Worm (Caenorhabditis elegans): Measurements from ENCODE around the gene K02F6.3.

- TF ChIP-seq dmd-4 (tag; optimal IDR thresholded peaks at IDR 0.05), result no peak
- no peak for TF ChIP-seq lin-39 (tag; optimal IDR thresholded peaks at IDR 0.05)
- no peak for TF ChIP-seq aly-2 (tag; optimal IDR thresholded peaks at IDR 0.05)
- no peak for TF ChIP-seq mdl-1 (tag; optimal IDR thresholded peaks at IDR 0.05)
- no peak for TF ChIP-seq egl-27 (tag; optimal IDR thresholded peaks at IDR 0.05)
- TF ChIP-seq blmp-1 (tag; optimal IDR thresholded peaks at IDR 0.05; ENCODE audit: insufficient read depth), result no peak
- no peak for TF ChIP-seq unc-62 (GFP tag; optimal IDR thresholded peaks at IDR 0.05)
- no peak for TF ChIP-seq unc-39 (tag; optimal IDR thresholded peaks at IDR 0.05)
- TF ChIP-seq nhr-237 (tag; optimal IDR thresholded peaks at IDR 0.05), result no peak
- TF ChIP-seq nhr-12 (tag; optimal IDR thresholded peaks at IDR 0.05), result no peak
- TF ChIP-seq ztf-1 (GFP tag; conservative IDR thresholded peaks at IDR 0.05), result no peak
- no peak for TF ChIP-seq ama-1 (optimal IDR thresholded peaks at IDR 0.05)
- TF ChIP-seq ztf-4 (tag; optimal IDR thresholded peaks at IDR 0.05), result no peak
- no peak for TF ChIP-seq ztf-11 (tag; optimal IDR thresholded peaks at IDR 0.05)
Observed at ce11 chrII:2538194-2538593, 7.8 kb upstream of the K02F6.3 start, which contains the start of gene K02F6.4.
